Worm (Caenorhabditis elegans) whole organism, L2 larva: ENCODE measurements around the gene cutl-3.

Experiments used
- C34F6.9 ChIP-seq: fragments of 150-350 bp; optimal IDR thresholded peaks from 2 replicates; lab custom pipeline; 2014; ENCODE audit warnings: missing biosample characterization, missing genetic modification characterization
- F13H6.1 ChIP-seq: sonication (generic microtip); optimal IDR thresholded peaks from 2 replicates; lab custom pipeline; 2016; ENCODE audit warnings: missing genetic modification characterization, missing compliant biosample characterization
- R02D3.7 ChIP-seq: fragments of 150-350 bp; optimal IDR thresholded peaks from 2 replicates; lab custom pipeline; 2014; ENCODE audit warnings: missing biosample characterization, missing genetic modification characterization
- Y55F3AM.14 ChIP-seq: fragments of 200-800 bp; sonication (Bioruptor generic); optimal IDR thresholded peaks from 2 replicates; lab custom pipeline; 2018; ENCODE audit warnings: mild to moderate bottlenecking, missing genetic modification characterization, missing compliant biosample characterization
- ZK546.5 ChIP-seq: sonication (generic microtip); optimal IDR thresholded peaks from 2 replicates; lab custom pipeline; 2017; ENCODE audit warnings: missing biosample characterization, missing genetic modification characterization
- alr-1 ChIP-seq: fragments of 150-350 bp; optimal IDR thresholded peaks from 2 replicates; lab custom pipeline; 2014; ENCODE audit warnings: missing biosample characterization, missing genetic modification characterization
- ama-1 ChIP-seq: fragments of 150-350 bp; optimal IDR thresholded peaks from 2 replicates; lab custom pipeline; 2018; ENCODE audit warnings: inconsistent platforms
- blmp-1 ChIP-seq: sonication (generic microtip); optimal IDR thresholded peaks from 2 replicates; lab custom pipeline; 2017; ENCODE audit warnings: missing genetic modification characterization, mild to moderate bottlenecking, missing compliant biosample characterization, antibody characterized with exemption, moderate library complexity; ENCODE audit not compliant: insufficient read depth
- ceh-16 ChIP-seq: fragments of 150-350 bp; optimal IDR thresholded peaks from 2 replicates; lab custom pipeline; 2014; ENCODE audit warnings: missing biosample characterization, missing genetic modification characterization
- ceh-82 ChIP-seq: fragments of 150-350 bp; optimal IDR thresholded peaks from 2 replicates; lab custom pipeline; 2014; ENCODE audit warnings: missing biosample characterization, missing genetic modification characterization
- crh-2 ChIP-seq: sonication (generic microtip); optimal IDR thresholded peaks from 2 replicates; lab custom pipeline; 2017; ENCODE audit warnings: missing biosample characterization, missing genetic modification characterization
- egl-27 ChIP-seq: sonication (generic microtip); optimal IDR thresholded peaks from 3 replicates; lab custom pipeline; 2017; ENCODE audit warnings: missing biosample characterization, missing genetic modification reagents, missing genetic modification characterization
- elt-3 ChIP-seq: sonication (generic microtip); optimal IDR thresholded peaks from 2 replicates; lab custom pipeline; 2017; ENCODE audit warnings: missing biosample characterization, missing genetic modification characterization
- fos-1 ChIP-seq: fragments of 150-350 bp; optimal IDR thresholded peaks from 2 replicates; lab custom pipeline; 2014; ENCODE audit warnings: missing biosample characterization, missing genetic modification characterization
- gmeb-1 ChIP-seq: fragments of 150-350 bp; optimal IDR thresholded peaks from 2 replicates; lab custom pipeline; 2014; ENCODE audit warnings: missing biosample characterization, missing genetic modification characterization
- lin-11 ChIP-seq: fragments of 150-350 bp; sonication (generic microtip); optimal IDR thresholded peaks from 2 replicates; lab custom pipeline; 2014; ENCODE audit warnings: missing biosample characterization, missing genetic modification characterization, inconsistent platforms, mixed read lengths
- lin-13 ChIP-seq: fragments of 150-350 bp; optimal IDR thresholded peaks from 2 replicates; lab custom pipeline; 2014; ENCODE audit warnings: missing biosample characterization, missing genetic modification reagents, missing genetic modification characterization
- lsy-2 ChIP-seq, 2 experiments: fragments of 150-350 bp in 1 of 2; sonication (generic microtip) in 1 of 2; optimal IDR thresholded peaks; 2 replicates each; lab custom pipeline; 2014 to 2017; ENCODE audit warnings: missing biosample characterization in 2 of 2, missing genetic modification characterization in 2 of 2
- mab-5 ChIP-seq: fragments of 150-350 bp; optimal IDR thresholded peaks from 2 replicates; lab custom pipeline; 2014; ENCODE audit warnings: missing biosample characterization, missing genetic modification characterization
- mbf-1 ChIP-seq: sonication (generic microtip); optimal IDR thresholded peaks from 2 replicates; lab custom pipeline; 2017; ENCODE audit warnings: missing biosample characterization, missing genetic modification characterization
- mdl-1 ChIP-seq, 2 experiments: fragments of 150-350 bp in 1 of 2; sonication (generic microtip) in 1 of 2; optimal IDR thresholded peaks; 2 replicates each; lab custom pipeline; 2017; ENCODE audit warnings: missing biosample characterization in 2 of 2, missing genetic modification characterization in 2 of 2
- nhr-10 ChIP-seq: sonication (generic microtip); optimal IDR thresholded peaks from 2 replicates; lab custom pipeline; 2017; ENCODE audit warnings: missing biosample characterization, missing genetic modification characterization
- nhr-12 ChIP-seq: fragments of 150-350 bp; optimal IDR thresholded peaks from 2 replicates; lab custom pipeline; 2014; ENCODE audit warnings: missing biosample characterization, missing genetic modification characterization
- nhr-129 ChIP-seq: fragments of 150-350 bp; optimal IDR thresholded peaks from 2 replicates; lab custom pipeline; 2014; ENCODE audit warnings: missing biosample characterization, missing genetic modification characterization
- nhr-21 ChIP-seq: fragments of 150-350 bp; optimal IDR thresholded peaks from 2 replicates; lab custom pipeline; 2014; ENCODE audit warnings: missing biosample characterization, missing genetic modification characterization
- nhr-23 ChIP-seq: fragments of 150-350 bp; optimal IDR thresholded peaks from 2 replicates; lab custom pipeline; 2014; ENCODE audit warnings: missing biosample characterization, missing genetic modification reagents, missing genetic modification characterization
- nhr-25 ChIP-seq: fragments of 150-350 bp; sonication (generic microtip); optimal IDR thresholded peaks from 3 replicates; lab custom pipeline; 2014; ENCODE audit warnings: missing biosample characterization, missing genetic modification characterization
- nhr-6 ChIP-seq: fragments of 150-350 bp; optimal IDR thresholded peaks from 2 replicates; lab custom pipeline; 2014; ENCODE audit warnings: missing biosample characterization, missing genetic modification characterization
- nhr-77 ChIP-seq: fragments of 150-350 bp; optimal IDR thresholded peaks from 2 replicates; lab custom pipeline; 2014; ENCODE audit warnings: missing biosample characterization, missing genetic modification characterization
- sem-4 ChIP-seq: fragments of 150-350 bp; optimal IDR thresholded peaks from 2 replicates; lab custom pipeline; 2014; ENCODE audit warnings: missing biosample characterization, missing genetic modification reagents, missing genetic modification characterization
- skn-1 ChIP-seq: sonication (generic microtip); optimal IDR thresholded peaks from 2 replicates; lab custom pipeline; 2017; ENCODE audit warnings: missing biosample characterization, missing genetic modification characterization
- sma-3 ChIP-seq: sonication (generic microtip); optimal IDR thresholded peaks from 2 replicates; lab custom pipeline; 2016; ENCODE audit warnings: missing genetic modification reagents, missing genetic modification characterization, missing compliant biosample characterization
- sma-9 ChIP-seq, 2 experiments: fragments of 150-350 bp in 1 of 2; sonication (generic microtip) in 1 of 2; optimal IDR thresholded peaks; 2 replicates each; lab custom pipeline; 2014 to 2016; ENCODE audit warnings: missing genetic modification characterization in 2 of 2, mild to moderate bottlenecking in 1 of 2, missing biosample characterization in 1 of 2, missing compliant biosample characterization in 1 of 2, missing genetic modification reagents in 1 of 2, moderate library complexity in 1 of 2
- snpc-4 ChIP-seq: fragments of 150-350 bp; optimal IDR thresholded peaks from 2 replicates; lab custom pipeline; 2014; ENCODE audit warnings: missing biosample characterization, missing genetic modification characterization
- unc-39 ChIP-seq: fragments of 150-350 bp; optimal IDR thresholded peaks from 2 replicates; lab custom pipeline; 2014; ENCODE audit warnings: missing biosample characterization, missing genetic modification characterization
- unc-55 ChIP-seq: fragments of 150-350 bp; sonication (generic microtip); optimal IDR thresholded peaks from 3 replicates; lab custom pipeline; 2014; ENCODE audit warnings: missing biosample characterization, missing genetic modification reagents, missing genetic modification characterization
- unc-62 ChIP-seq: fragments of 150-350 bp; optimal IDR thresholded peaks from 2 replicates; lab custom pipeline; 2014; ENCODE audit warnings: missing biosample characterization, missing genetic modification reagents, missing genetic modification characterization
- zag-1 ChIP-seq: fragments of 150-350 bp; optimal IDR thresholded peaks from 2 replicates; lab custom pipeline; 2014; ENCODE audit warnings: missing biosample characterization, missing genetic modification characterization
- ztf-11 ChIP-seq: sonication (generic microtip); optimal IDR thresholded peaks from 2 replicates; lab custom pipeline; 2017; ENCODE audit warnings: missing biosample characterization, missing genetic modification characterization

The cutl-3 gene

ce11 chrX:14976840-14977534 lies 22.0 kb downstream of the cutl-3 start:
- TF ChIP-seq nhr-10 (tag; lab: Kevin White, UChicago) (no peak), nhr-25 (tag; lab: Kevin White, UChicago) (no peak), blmp-1 (tag; lab: Kevin White, UChicago) (no peak), sma-9 (GFP tag; optimal IDR thresholded peaks at IDR 0.05; lab: Kevin White, UChicago) (no peak), sma-9 (tag; optimal IDR thresholded peaks at IDR 0.05; lab: Kevin White, UChicago) (no peak), nhr-23 (tag; lab: Kevin White, UChicago) (no peak), ZK546.5 (no peak), crh-2 (tag; lab: Kevin White, UChicago) (no peak), unc-39 (no peak), unc-62 (GFP tag; lab: Kevin White, UChicago) (no peak), Y55F3AM.14 (GFP tag; lab: Kevin White, UChicago) (no peak), nhr-21 (tag; lab: Kevin White, UChicago) (no peak), ceh-16 (tag; lab: Kevin White, UChicago) (no peak), mbf-1 (tag; lab: Kevin White, UChicago) (no peak), sma-3 (GFP tag; lab: Kevin White, UChicago) (no peak), skn-1 (tag; lab: Kevin White, UChicago) (no peak), snpc-4 (no peak), sem-4 (tag; lab: Kevin White, UChicago) (no peak), gmeb-1 (no peak), nhr-6 (tag; lab: Kevin White, UChicago) (no peak)

- no peak for TF ChIP-seq alr-1 (tag; lab: Kevin White, UChicago)
- TF ChIP-seq ztf-11 (tag; lab: Kevin White, UChicago): no peak
- TF ChIP-seq unc-55 (GFP tag; lab: Kevin White, UChicago): peak; percentile 81
- no peak for TF ChIP-seq mab-5
- TF ChIP-seq F13H6.1 (tag; lab: Kevin White, UChicago): peak; percentile 34
- peak; percentile 8 for TF ChIP-seq lin-11 (tag; lab: Kevin White, UChicago)
- peak in 1 of 2 experiments; percentile 55 for TF ChIP-seq lsy-2 (tag; optimal IDR thresholded peaks at IDR 0.05; lab: Kevin White, UChicago)
- peak; percentile 28 for TF ChIP-seq nhr-21 (tag; lab: Kevin White, UChicago)
- TF ChIP-seq lin-13: peak; percentile 37
- TF ChIP-seq egl-27: peak; percentile 38
- TF ChIP-seq ceh-82: no peak
- peak in 1 of 2 experiments; percentile 46 for TF ChIP-seq mdl-1 (tag; optimal IDR thresholded peaks at IDR 0.05; lab: Kevin White, UChicago)
- TF ChIP-seq nhr-25 (tag; lab: Kevin White, UChicago): peak; percentile 68
- peak; percentile 63 for TF ChIP-seq sma-3 (GFP tag; lab: Kevin White, UChicago)
- TF ChIP-seq nhr-12 (tag; lab: Kevin White, UChicago): no peak
- peak; percentile 24 for TF ChIP-seq sem-4 (tag; lab: Kevin White, UChicago)
- TF ChIP-seq ama-1: no peak
- TF ChIP-seq skn-1 (tag; lab: Kevin White, UChicago): no peak
- TF ChIP-seq nhr-6 (tag; lab: Kevin White, UChicago): peak; percentile 50
- no peak for TF ChIP-seq nhr-77
- peak; percentile 73 for TF ChIP-seq C34F6.9 (tag; lab: Kevin White, UChicago)
- TF ChIP-seq nhr-129 (tag; lab: Kevin White, UChicago): peak; percentile 90
- no peak for TF ChIP-seq mbf-1 (tag; lab: Kevin White, UChicago)
- TF ChIP-seq fos-1 (tag; lab: Kevin White, UChicago): peak; percentile 99
- TF ChIP-seq zag-1: peak; percentile 7
- peak; percentile 41 for TF ChIP-seq Y55F3AM.14 (GFP tag; lab: Kevin White, UChicago)
- peak; percentile 77 for TF ChIP-seq crh-2 (tag; lab: Kevin White, UChicago)
- TF ChIP-seq sma-9 (GFP tag; optimal IDR thresholded peaks at IDR 0.05; lab: Kevin White, UChicago): peak; percentile 60
- TF ChIP-seq sma-9 (tag; optimal IDR thresholded peaks at IDR 0.05; lab: Kevin White, UChicago): no peak
- TF ChIP-seq R02D3.7 (tag; lab: Kevin White, UChicago): no peak
- TF ChIP-seq elt-3 (tag; lab: Kevin White, UChicago): no peak
- TF ChIP-seq gmeb-1: no peak
- TF ChIP-seq nhr-23 (tag; lab: Kevin White, UChicago): no peak
These were observed 23.4 kb downstream of the cutl-3 start, which contains the start of gene F20D1.3 for ce11 chrX:14975467-14976167. Gene F20D1.3 (plus strand): TSS chrX:14976117.
